Fruit fly (Drosophila melanogaster) whole organism, embryonic: Measurements from ENCODE around the gene Cdc16.

ENCODE experiments used
- Antp ChIP-seq: fragments of 200-800 bp; sonication (Bioruptor generic); optimal IDR thresholded peaks from 3 replicates; lab custom pipeline; 2016; ENCODE audit warnings: missing biosample characterization, missing genetic modification characterization
- Asciz ChIP-seq: fragments of 200-800 bp; sonication (Bioruptor generic); optimal IDR thresholded peaks from 2 replicates; lab custom pipeline; 2017; ENCODE audit warnings: missing biosample characterization, mild to moderate bottlenecking, missing genetic modification characterization, missing genetic modification reagents
- B-H2 ChIP-seq: fragments of 200-800 bp; sonication (Bioruptor generic); optimal IDR thresholded peaks from 2 replicates; lab custom pipeline; 2018; ENCODE audit warnings: missing biosample characterization, mild to moderate bottlenecking, missing genetic modification characterization
- Blimp-1 ChIP-seq: fragments of 200-800 bp; sonication (Bioruptor generic); optimal IDR thresholded peaks from 3 replicates; lab custom pipeline; 2018; ENCODE audit warnings: missing biosample characterization, missing genetic modification characterization, mild to moderate bottlenecking, moderate library complexity, missing genetic modification reagents
- BtbVII ChIP-seq: fragments of 200-800 bp; sonication (Bioruptor generic); optimal IDR thresholded peaks from 3 replicates; lab custom pipeline; 2017; ENCODE audit warnings: missing biosample characterization, mild to moderate bottlenecking, missing genetic modification characterization
- CG10147 ChIP-seq: fragments of 200-800 bp; sonication (Bioruptor generic); optimal IDR thresholded peaks from 2 replicates; lab custom pipeline; 2019; ENCODE audit warnings: missing biosample characterization, mild to moderate bottlenecking, missing genetic modification characterization, moderate library complexity
- CG10654 ChIP-seq: fragments of 200-800 bp; sonication (Bioruptor generic); optimal IDR thresholded peaks from 2 replicates; lab custom pipeline; 2016; ENCODE audit warnings: missing biosample characterization, missing genetic modification characterization
- CG12299 ChIP-seq: fragments of 200-800 bp; sonication (Bioruptor generic); optimal IDR thresholded peaks from 2 replicates; lab custom pipeline; 2018; ENCODE audit warnings: missing biosample characterization, mild to moderate bottlenecking, missing genetic modification characterization
- CG12391 ChIP-seq: fragments of 200-800 bp; sonication (Bioruptor generic); optimal IDR thresholded peaks from 3 replicates; lab custom pipeline; 2018; ENCODE audit warnings: missing biosample characterization, mild to moderate bottlenecking, missing genetic modification characterization, moderate library complexity
- CG2199 ChIP-seq: fragments of 200-800 bp; sonication (Bioruptor generic); IDR thresholded peaks from 3 replicates; pipeline ENCODE4 v1.3.6; 2022; ENCODE audit warnings: missing biosample characterization, missing genetic modification characterization
- CG2889 ChIP-seq: fragments of 200-800 bp; sonication (Bioruptor generic); IDR thresholded peaks from 3 replicates; pipeline ENCODE4 v1.3.6; 2022; ENCODE audit warnings: missing biosample characterization, missing genetic modification characterization
- CG3065 ChIP-seq: fragments of 200-800 bp; sonication (Bioruptor generic); optimal IDR thresholded peaks from 2 replicates; lab custom pipeline; 2016; ENCODE audit warnings: missing biosample characterization, missing genetic modification characterization
- CG32767 ChIP-seq: fragments of 200-800 bp; sonication (Bioruptor generic); IDR thresholded peaks from 2 replicates; pipeline ENCODE4 v1.3.6; 2022; ENCODE audit warnings: missing biosample characterization, missing genetic modification characterization
- CG33213 ChIP-seq: fragments of 200-800 bp; sonication (Bioruptor generic); optimal IDR thresholded peaks from 3 replicates; lab custom pipeline; 2016; ENCODE audit warnings: missing biosample characterization, missing genetic modification characterization
- CG3847 ChIP-seq: fragments of 200-800 bp; sonication (Bioruptor generic); IDR thresholded peaks from 2 replicates; pipeline ENCODE4 v1.3.6; 2022; ENCODE audit warnings: missing biosample characterization, missing genetic modification characterization
- CG3995 ChIP-seq: fragments of 200-800 bp; sonication (Bioruptor generic); optimal IDR thresholded peaks from 3 replicates; lab custom pipeline; 2016; ENCODE audit warnings: missing biosample characterization, missing genetic modification characterization
- CG4707 ChIP-seq: fragments of 200-800 bp; sonication (Bioruptor generic); optimal IDR thresholded peaks from 2 replicates; lab custom pipeline; 2018; ENCODE audit warnings: missing biosample characterization, mild to moderate bottlenecking, missing genetic modification characterization, moderate library complexity
- CG7372 ChIP-seq: fragments of 200-800 bp; sonication (Bioruptor generic); IDR thresholded peaks from 2 replicates; pipeline ENCODE4 v1.3.6; 2022; ENCODE audit warnings: missing biosample characterization, missing genetic modification characterization
- CG7928 ChIP-seq: fragments of 200-800 bp; sonication (Bioruptor generic); optimal IDR thresholded peaks from 2 replicates; lab custom pipeline; 2017; ENCODE audit warnings: missing biosample characterization, mild to moderate bottlenecking, missing genetic modification characterization
- CHES-1-like ChIP-seq: fragments of 200-800 bp; sonication (Bioruptor generic); optimal IDR thresholded peaks from 2 replicates; lab custom pipeline; 2016; ENCODE audit warnings: missing biosample characterization, missing genetic modification characterization
- CTCF ChIP-seq: fragments of 200-800 bp; sonication (Bioruptor generic); optimal IDR thresholded peaks from 2 replicates; lab custom pipeline; 2017; ENCODE audit warnings: missing biosample characterization, mild to moderate bottlenecking, missing genetic modification characterization, moderate library complexity
- CkIIα-i1 ChIP-seq: fragments of 200-800 bp; sonication (Bioruptor generic); IDR thresholded peaks from 2 replicates; pipeline ENCODE4 v1.3.6; 2022; ENCODE audit warnings: missing biosample characterization, missing genetic modification characterization
- D19B ChIP-seq: fragments of 200-800 bp; sonication (Bioruptor generic); optimal IDR thresholded peaks from 2 replicates; lab custom pipeline; 2017; ENCODE audit warnings: missing biosample characterization, mild to moderate bottlenecking, missing genetic modification characterization
- Dip2 ChIP-seq: fragments of 200-800 bp; sonication (Bioruptor generic); IDR thresholded peaks from 2 replicates; pipeline ENCODE4 v1.3.6; 2022; ENCODE audit warnings: missing biosample characterization, missing genetic modification characterization
- Doc2 ChIP-seq: fragments of 200-800 bp; sonication (Bioruptor generic); IDR thresholded peaks from 2 replicates; pipeline ENCODE4 v1.3.6; 2022; ENCODE audit warnings: missing biosample characterization, missing genetic modification characterization
- Ets97D ChIP-seq: fragments of 200-800 bp; sonication (Bioruptor generic); optimal IDR thresholded peaks from 3 replicates; lab custom pipeline; 2016; ENCODE audit warnings: missing biosample characterization, missing genetic modification characterization
- HLHmδ ChIP-seq: fragments of 200-800 bp; sonication (Bioruptor generic); optimal IDR thresholded peaks from 2 replicates; lab custom pipeline; 2018; ENCODE audit warnings: missing biosample characterization, mild to moderate bottlenecking, missing genetic modification characterization, moderate library complexity
- Max ChIP-seq: fragments of 200-800 bp; sonication (Bioruptor generic); optimal IDR thresholded peaks from 2 replicates; lab custom pipeline; 2016; ENCODE audit warnings: missing biosample characterization, mild to moderate bottlenecking, missing genetic modification characterization
- Mes4 ChIP-seq: fragments of 200-800 bp; sonication (Bioruptor generic); optimal IDR thresholded peaks from 2 replicates; lab custom pipeline; 2016; ENCODE audit warnings: missing biosample characterization, missing genetic modification characterization
- Myb ChIP-seq: fragments of 200-800 bp; sonication (Bioruptor generic); optimal IDR thresholded peaks from 2 replicates; lab custom pipeline; 2016; ENCODE audit warnings: missing biosample characterization, missing genetic modification characterization
- Spps ChIP-seq: fragments of 200-800 bp; sonication (Bioruptor generic); optimal IDR thresholded peaks from 2 replicates; lab custom pipeline; 2018; ENCODE audit warnings: missing biosample characterization, mild to moderate bottlenecking, missing genetic modification characterization
- Stat92E ChIP-seq, 3 experiments: fragments of >200 bp in 2 of 3; fragments of 200-800 bp in 1 of 3; sonication (Bioruptor generic) in 1 of 3; optimal IDR thresholded peaks; 2 replicates each; lab custom pipeline; 2017 to 2019; ENCODE audit warnings: missing biosample characterization in 3 of 3, missing genetic modification characterization in 3 of 3, mild to moderate bottlenecking in 1 of 3, moderate library complexity in 1 of 3
- Xbp1 ChIP-seq: fragments of 200-800 bp; sonication (Bioruptor generic); optimal IDR thresholded peaks from 3 replicates; lab custom pipeline; 2016; ENCODE audit warnings: missing biosample characterization, mild to moderate bottlenecking, missing genetic modification characterization
- YL-1 ChIP-seq: fragments of 200-800 bp; sonication (Bioruptor generic); optimal IDR thresholded peaks from 3 replicates; lab custom pipeline; 2017; ENCODE audit warnings: missing biosample characterization, mild to moderate bottlenecking, missing genetic modification characterization
- amos ChIP-seq: fragments of 200-800 bp; sonication (Bioruptor generic); IDR thresholded peaks from 2 replicates; pipeline ENCODE4 v1.3.6; 2022; ENCODE audit warnings: missing biosample characterization, missing genetic modification characterization; ENCODE audit not compliant: partially characterized antibody
- ap ChIP-seq: fragments of 200-800 bp; sonication (Bioruptor generic); IDR thresholded peaks from 2 replicates; pipeline ENCODE4 v1.3.6; 2022; ENCODE audit warnings: missing biosample characterization, missing genetic modification characterization
- ara ChIP-seq: fragments of 200-800 bp; sonication (Bioruptor generic); IDR thresholded peaks from 2 replicates; pipeline ENCODE4 v1.3.6; 2022; ENCODE audit warnings: missing biosample characterization, missing genetic modification characterization
- ato ChIP-seq: fragments of 200-800 bp; sonication (Bioruptor generic); IDR thresholded peaks from 2 replicates; pipeline ENCODE4 v1.3.6; 2022; ENCODE audit warnings: missing biosample characterization, missing genetic modification characterization; ENCODE audit not compliant: partially characterized antibody
- exex ChIP-seq: fragments of 200-800 bp; sonication (Bioruptor generic); optimal IDR thresholded peaks from 4 replicates; lab custom pipeline; 2018; ENCODE audit warnings: missing biosample characterization, mild to moderate bottlenecking, missing genetic modification characterization, moderate library complexity
- fd64A ChIP-seq: fragments of 200-800 bp; sonication (Bioruptor generic); optimal IDR thresholded peaks from 3 replicates; lab custom pipeline; 2018; ENCODE audit warnings: missing biosample characterization, mild to moderate bottlenecking, missing genetic modification characterization
- gcm ChIP-seq: fragments of 200-800 bp; sonication (Bioruptor generic); optimal IDR thresholded peaks from 2 replicates; lab custom pipeline; 2019; ENCODE audit warnings: missing biosample characterization, mild to moderate bottlenecking, missing genetic modification characterization, moderate library complexity
- hbn ChIP-seq: fragments of 200-800 bp; sonication (Bioruptor generic); IDR thresholded peaks from 2 replicates; pipeline ENCODE4 v1.3.6; 2022; ENCODE audit warnings: missing biosample characterization, missing genetic modification characterization; ENCODE audit not compliant: partially characterized antibody
- hth ChIP-seq: fragments of >200 bp; optimal IDR thresholded peaks from 2 replicates; lab custom pipeline; 2017; ENCODE audit warnings: inconsistent platforms
- ken ChIP-seq: fragments of 200-800 bp; sonication (Bioruptor generic); IDR thresholded peaks from 3 replicates; pipeline ENCODE4 v1.3.6; 2022; ENCODE audit warnings: missing biosample characterization, missing genetic modification characterization
- repo ChIP-seq: fragments of 200-800 bp; sonication (Bioruptor generic); optimal IDR thresholded peaks from 2 replicates; lab custom pipeline; 2016; ENCODE audit warnings: missing biosample characterization, missing genetic modification characterization
- slou ChIP-seq: fragments of 200-800 bp; sonication (Bioruptor generic); optimal IDR thresholded peaks from 3 replicates; lab custom pipeline; 2016; ENCODE audit warnings: missing biosample characterization, missing genetic modification characterization
- sqz ChIP-seq: fragments of 200-800 bp; sonication (Bioruptor generic); optimal IDR thresholded peaks from 3 replicates; lab custom pipeline; 2018; ENCODE audit warnings: missing biosample characterization, mild to moderate bottlenecking, missing genetic modification characterization
- tap ChIP-seq: fragments of 200-800 bp; optimal IDR thresholded peaks from 3 replicates; lab custom pipeline; 2019; ENCODE audit warnings: missing biosample characterization, mild to moderate bottlenecking, missing genetic modification characterization, moderate library complexity
- tup ChIP-seq: fragments of 200-800 bp; sonication (Bioruptor generic); optimal IDR thresholded peaks from 2 replicates; lab custom pipeline; 2016; ENCODE audit warnings: missing biosample characterization, mild to moderate bottlenecking, missing genetic modification characterization, moderate library complexity
- wor ChIP-seq: fragments of 200-800 bp; sonication (Bioruptor generic); IDR thresholded peaks from 2 replicates; pipeline ENCODE4 v1.3.6; 2022; ENCODE audit warnings: missing biosample characterization, missing genetic modification characterization
- z ChIP-seq: fragments of 200-800 bp; sonication (Bioruptor generic); IDR thresholded peaks from 3 replicates; pipeline ENCODE4 v1.3.6; 2022; ENCODE audit warnings: missing biosample characterization, missing genetic modification characterization

The Cdc16 gene

DNA sequence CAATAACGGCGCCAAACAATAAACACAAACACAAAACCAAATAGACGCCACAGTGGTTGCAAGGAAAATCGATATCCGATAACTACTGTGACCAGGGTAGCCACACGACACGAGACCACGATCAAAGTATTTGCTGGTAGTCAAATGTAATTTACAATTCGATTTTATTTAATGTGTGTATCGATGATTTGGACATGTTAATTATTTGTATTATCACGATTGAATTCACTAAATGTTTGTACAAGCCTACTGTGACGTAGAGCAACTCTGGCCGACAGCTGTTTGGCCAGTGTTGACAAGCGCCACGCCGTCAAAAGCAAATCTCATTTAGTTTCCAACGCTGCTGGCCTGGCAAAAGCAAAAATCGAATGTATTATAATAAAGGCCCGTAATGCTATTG is 29.7 kb upstream of the Cdc16 start, which contains the start of the genes Rad60 and EloA (continued):
- TF ChIP-seq Asciz (peak; percentile 26), CG32767 (peak; percentile 61; the same call in 1 of the 2 replicates), HLHmδ (no peak), CG2199 (peak; percentile 71; the same call in 1 of the 3 replicates), Ets97D (peak; percentile 89), CG3065 (GFP tag; lab: Kevin White, UChicago) (peak; percentile 64), amos (peak; percentile 61), Spps (tag; lab: Kevin White, UChicago) (peak; percentile 49), CG7372 (GFP tag; lab: Robert Waterston, UW) (0 out of 2 replicates have a peak, but pooled peaks have one; percentile 12), Myb (peak; percentile 79), wor (GFP tag; lab: Robert Waterston, UW) (no peak), CG33213 (GFP tag; lab: Kevin White, UChicago) (peak; percentile 84), sqz (GFP tag; lab: Kevin White, UChicago) (peak; percentile 2), Blimp-1 (GFP tag; lab: Kevin White, UChicago) (peak; percentile 61), exex (tag; lab: Kevin White, UChicago) (peak; percentile 33), hbn (GFP tag; lab: Robert Waterston, UW) (peak; percentile 55; the same call in 1 of the 2 replicates), Doc2 (GFP tag; lab: Robert Waterston, UW) (no peak), D19B (GFP tag; lab: Kevin White, UChicago) (peak; percentile 20), Xbp1 (GFP tag; lab: Kevin White, UChicago) (peak; percentile 79), tup (GFP tag; lab: Kevin White, UChicago) (peak; percentile 62), CG10147 (GFP tag; lab: Kevin White, UChicago) (peak; percentile 44), ara (GFP tag; lab: Robert Waterston, UW) (0 out of 2 replicates have a peak, but pooled peaks have one; percentile 47), CG12391 (tag; lab: Kevin White, UChicago) (peak; percentile 85), fd64A (GFP tag; lab: Kevin White, UChicago) (peak; percentile 28), B-H2 (GFP tag; lab: Kevin White, UChicago) (peak; percentile 70), ato (GFP tag; lab: Robert Waterston, UW) (peak; percentile 64), CHES-1-like (GFP tag; lab: Kevin White, UChicago) (peak; percentile 86), CG3995 (peak; percentile 53), Antp (GFP tag; lab: Kevin White, UChicago) (peak; percentile 91), Max (GFP tag; lab: Kevin White, UChicago) (peak; percentile 65), Mes4 (GFP tag; lab: Kevin White, UChicago) (peak; percentile 73), slou (peak; percentile 31), repo (GFP tag; lab: Kevin White, UChicago) (peak; percentile 71), CG4707 (GFP tag; lab: Kevin White, UChicago) (no peak), CkIIα-i1 (GFP tag; lab: Robert Waterston, UW) (no peak), BtbVII (GFP tag; lab: Kevin White, UChicago) (no peak), Dip2 (GFP tag; lab: Robert Waterston, UW) (no peak), hth (lab: Kevin White, UChicago) (no peak), tap (tag; lab: Kevin White, UChicago) (peak; percentile 50), CTCF (GFP tag; lab: Kevin White, UChicago) (peak; percentile 33), CG7928 (GFP tag; lab: Kevin White, UChicago) (peak; percentile 16), z (no peak), Stat92E (GFP tag; optimal IDR thresholded peaks at IDR 0.05; lab: Kevin White, UChicago) (peak in 1 of 3 experiments; percentile 68), CG12299 (tag; lab: Kevin White, UChicago) (peak; percentile 49), ap (no peak), CG2889 (GFP tag; lab: Robert Waterston, UW) (0 out of 3 replicates have a peak, but pooled peaks have one; percentile 45), YL-1 (GFP tag; lab: Kevin White, UChicago) (peak; percentile 80), CG3847 (GFP tag; lab: Robert Waterston, UW) (peak; percentile 82), gcm (GFP tag; lab: Kevin White, UChicago) (peak; percentile 71), ken (GFP tag; lab: Robert Waterston, UW) (peak; percentile 70; the same call in 2 of the 3 replicates), CG10654 (GFP tag; lab: Kevin White, UChicago) (peak; percentile 84)
